Fruit fly (Drosophila melanogaster): Measurements from ENCODE around the gene Nemp.

DNA sequence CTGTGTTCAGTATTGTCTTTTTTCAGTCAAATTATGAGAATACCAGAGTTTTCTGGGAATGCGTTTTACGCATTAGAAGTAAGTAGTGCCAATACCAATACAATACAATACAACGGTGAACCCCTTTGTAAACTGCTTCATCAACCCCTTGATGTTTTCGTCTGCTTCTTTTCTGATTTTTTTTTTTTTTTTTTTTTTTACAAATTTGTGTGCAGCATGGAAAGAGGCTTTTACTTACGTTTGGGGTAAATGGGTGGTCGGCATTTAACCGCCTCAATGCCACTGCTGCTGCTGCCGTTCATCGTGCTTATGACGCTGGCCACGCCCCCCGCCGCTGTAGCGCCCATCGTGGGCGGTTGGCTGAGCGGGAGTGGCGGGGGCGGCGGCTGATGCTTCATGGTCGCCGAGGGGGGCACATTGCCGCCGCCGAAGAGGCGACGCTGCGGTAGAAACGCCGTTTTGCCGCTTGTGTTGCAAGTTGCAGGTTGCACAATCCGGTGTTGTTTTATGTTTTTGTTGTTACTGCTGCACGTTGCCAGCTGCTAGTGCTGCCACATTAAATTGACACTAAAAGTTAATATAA is 39.1 kb upstream of the Nemp start:
- no peak for TF ChIP-seq CG8478 (optimal IDR thresholded peaks at IDR 0.05)
- TF ChIP-seq pan (optimal IDR thresholded peaks at IDR 0.05), result no peak
- TF ChIP-seq usp (GFP tag; optimal IDR thresholded peaks at IDR 0.05), result no peak
- TF ChIP-seq Dll (optimal IDR thresholded peaks at IDR 0.05), result no peak
- TF ChIP-seq psq (optimal IDR thresholded peaks at IDR 0.05), result no peak
